Worm (Caenorhabditis elegans) whole organism, midembryonic: ENCODE results near the gene lir-1.

ENCODE experiments used
- T22C8.4 ChIP-seq: fragments of 200-800 bp; sonication (Bioruptor generic); IDR thresholded peaks from 2 replicates; pipeline ENCODE4 v1.3.6; 2022; ENCODE audit warnings: missing genetic modification characterization, missing compliant biosample characterization
- cog-1 ChIP-seq: sonication (generic microtip); optimal IDR thresholded peaks from 2 replicates; lab custom pipeline; 2016; ENCODE audit warnings: missing genetic modification characterization, missing compliant biosample characterization
- flt-1 ChIP-seq: fragments of 200-800 bp; sonication (Bioruptor generic); IDR thresholded peaks from 2 replicates; pipeline ENCODE4 v1.3.6; 2022; ENCODE audit warnings: missing genetic modification characterization, missing compliant biosample characterization
- klf-2 ChIP-seq: fragments of 200-800 bp; sonication (Bioruptor generic); conservative IDR thresholded peaks from 2 replicates; pipeline ENCODE4 v1.3.6; 2022; ENCODE audit warnings: missing genetic modification reagents, missing genetic modification characterization, missing compliant biosample characterization
- med-1 ChIP-seq: sonication (generic microtip); optimal IDR thresholded peaks from 2 replicates; lab custom pipeline; 2017; ENCODE audit warnings: missing genetic modification characterization, mild to moderate bottlenecking, missing compliant biosample characterization, antibody characterized with exemption, missing genetic modification reagents; ENCODE audit not compliant: insufficient read depth
- ref-1 ChIP-seq: fragments of 200-800 bp; sonication (Bioruptor generic); conservative IDR thresholded peaks from 2 replicates; pipeline ENCODE4 v1.3.6; 2022; ENCODE audit warnings: missing genetic modification reagents, missing genetic modification characterization, missing compliant biosample characterization
- tab-1 ChIP-seq: fragments of 200-800 bp; sonication (Bioruptor generic); IDR thresholded peaks from 2 replicates; pipeline ENCODE4 v1.3.6; 2022; ENCODE audit warnings: missing genetic modification characterization, missing compliant biosample characterization
- ztf-23 ChIP-seq: fragments of 200-800 bp; sonication (Bioruptor generic); IDR thresholded peaks from 2 replicates; pipeline ENCODE4 v1.3.6; 2022; ENCODE audit warnings: missing genetic modification reagents, missing genetic modification characterization, missing compliant biosample characterization
- ztf-29 ChIP-seq: fragments of 200-800 bp; sonication (Bioruptor generic); IDR thresholded peaks from 2 replicates; pipeline ENCODE4 v1.3.6; 2022; ENCODE audit warnings: missing genetic modification reagents, missing genetic modification characterization, missing compliant biosample characterization

Gene lir-1

ce11 chrII:7708540-7708939 is 36.7 kb downstream of the lir-1 start, which contains the start of gene B0495.9:
Gene B0495.9 (minus strand): TSS chrII:7708710.
- TF ChIP-seq cog-1 (tag; lab: Kevin White, UChicago) (peak; percentile 76), med-1 (GFP tag; lab: Kevin White, UChicago) (peak; percentile 97), ztf-29 (GFP tag; lab: Robert Waterston, UW) (peak; percentile 79), tab-1 (peak; percentile 91), ref-1 (GFP tag; lab: Robert Waterston, UW) (peak; percentile 58; the same call in 1 of the 2 replicates), flt-1 (GFP tag; lab: Robert Waterston, UW) (peak; percentile 95), klf-2 (GFP tag; lab: Robert Waterston, UW) (peak; percentile 88), T22C8.4 (GFP tag; lab: Robert Waterston, UW) (peak; percentile 77), ztf-23 (GFP tag; lab: Robert Waterston, UW) (peak; percentile 93)

ce11 chrII:7709301-7709754 is 37.5 kb downstream of the lir-1 start, which contains the start of gene sre-1:
Gene sre-1 (plus strand): TSS chrII:7709704.
- TF ChIP-seq cog-1 (tag; lab: Kevin White, UChicago) (no peak), ztf-23 (GFP tag; lab: Robert Waterston, UW) (no peak), tab-1 (no peak), ref-1 (GFP tag; lab: Robert Waterston, UW) (no peak), ztf-29 (GFP tag; lab: Robert Waterston, UW) (no peak), flt-1 (GFP tag; lab: Robert Waterston, UW) (no peak), klf-2 (GFP tag; lab: Robert Waterston, UW) (no peak), med-1 (GFP tag; lab: Kevin White, UChicago) (no peak), T22C8.4 (GFP tag; lab: Robert Waterston, UW) (no peak)

DNA sequence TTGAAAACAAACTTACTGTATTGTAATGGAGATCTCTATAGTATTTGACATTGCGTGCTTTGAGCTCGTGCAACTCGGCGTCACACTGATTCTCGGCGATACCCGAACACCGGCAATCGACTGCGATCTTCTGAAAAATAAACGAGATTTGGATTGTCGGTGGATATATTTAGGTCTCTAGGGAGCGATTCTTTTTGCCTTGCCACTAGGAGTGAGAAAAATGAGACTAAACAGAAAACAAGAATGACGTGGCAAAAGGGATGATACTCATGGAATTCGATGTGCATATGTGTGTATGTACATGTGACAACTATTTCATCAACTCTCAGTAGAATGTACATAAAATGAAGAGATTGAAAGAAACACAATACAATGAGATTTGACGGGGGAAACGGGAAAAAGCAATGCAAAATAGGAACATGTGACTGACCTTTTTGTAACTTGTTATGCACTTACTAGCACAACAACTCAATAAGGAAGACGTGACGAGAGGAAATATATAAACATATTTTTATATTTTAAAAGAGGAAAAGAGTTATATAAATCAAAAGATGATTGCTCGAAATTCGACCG is 42.9 kb downstream of the lir-1 start:
- TF ChIP-seq klf-2 (GFP tag; lab: Robert Waterston, UW): no peak
- TF ChIP-seq tab-1: no peak
- TF ChIP-seq ref-1 (GFP tag; lab: Robert Waterston, UW): no peak
- TF ChIP-seq cog-1 (tag; lab: Kevin White, UChicago): no peak
- TF ChIP-seq flt-1 (GFP tag; lab: Robert Waterston, UW): no peak
- TF ChIP-seq ztf-23 (GFP tag; lab: Robert Waterston, UW): no peak
- TF ChIP-seq T22C8.4 (GFP tag; lab: Robert Waterston, UW): no peak
- TF ChIP-seq ztf-29 (GFP tag; lab: Robert Waterston, UW): no peak
- TF ChIP-seq med-1 (GFP tag; lab: Kevin White, UChicago): no peak

- TF ChIP-seq flt-1 (GFP tag; lab: Robert Waterston, UW) (no peak), ztf-29 (GFP tag; lab: Robert Waterston, UW) (no peak), klf-2 (GFP tag; lab: Robert Waterston, UW) (no peak), med-1 (GFP tag; lab: Kevin White, UChicago) (no peak), tab-1 (no peak), ref-1 (GFP tag; lab: Robert Waterston, UW) (no peak), cog-1 (tag; lab: Kevin White, UChicago) (no peak), T22C8.4 (GFP tag; lab: Robert Waterston, UW) (no peak), ztf-23 (GFP tag; lab: Robert Waterston, UW) (no peak)
Observed at ce11 chrII:7716112-7716511, 44.3 kb downstream of the lir-1 start.

DNA sequence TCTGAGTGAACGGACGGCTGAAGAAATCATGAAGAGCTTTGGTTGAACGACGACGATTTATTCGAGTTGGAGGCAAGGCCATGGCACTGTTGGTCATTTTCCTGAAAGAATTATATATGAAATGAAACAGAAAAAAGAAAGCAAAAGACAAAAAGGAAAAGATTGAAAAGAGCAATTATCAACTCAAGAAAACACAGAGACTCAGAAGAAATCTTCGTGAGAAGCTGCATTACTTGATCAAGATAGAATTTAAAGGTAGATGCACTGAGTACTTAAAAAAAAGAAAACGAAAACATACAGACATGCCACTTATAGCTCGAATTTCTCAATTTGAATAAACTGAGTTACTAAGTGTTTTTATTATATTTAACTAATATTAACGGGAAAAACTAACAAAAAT is 46.7 kb downstream of the lir-1 start, which contains the start of gene cpna-5:
TSS of gene cpna-5 (minus strand) at position 101 of the 400 bp plus-strand sequence.
- TF ChIP-seq cog-1 (tag; lab: Kevin White, UChicago) (no peak), ztf-29 (GFP tag; lab: Robert Waterston, UW) (no peak), ztf-23 (GFP tag; lab: Robert Waterston, UW) (no peak), klf-2 (GFP tag; lab: Robert Waterston, UW) (no peak), ref-1 (GFP tag; lab: Robert Waterston, UW) (no peak), tab-1 (no peak), T22C8.4 (GFP tag; lab: Robert Waterston, UW) (no peak), flt-1 (GFP tag; lab: Robert Waterston, UW) (no peak), med-1 (GFP tag; lab: Kevin White, UChicago) (no peak)

DNA sequence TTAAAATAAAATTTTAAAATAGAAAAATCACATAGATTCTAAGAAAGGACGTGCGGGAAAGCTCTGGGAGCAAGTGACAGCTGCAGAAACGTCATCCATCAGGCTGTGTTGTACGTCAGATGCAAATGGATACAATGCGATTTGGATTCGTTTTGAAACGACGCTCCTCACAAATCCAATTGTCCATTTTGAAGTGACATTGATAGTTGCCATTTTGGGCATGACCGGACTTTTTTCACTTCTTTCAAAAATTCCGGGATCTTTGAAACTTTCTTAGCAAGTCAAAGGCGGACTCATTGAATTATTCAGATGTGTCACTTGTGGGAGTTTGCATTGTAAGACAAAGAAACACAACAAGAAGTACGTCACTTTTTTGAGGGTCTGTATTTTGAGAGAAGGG is 47.2 kb downstream of the lir-1 start:
- TF ChIP-seq ztf-23 (GFP tag; lab: Robert Waterston, UW) (no peak), T22C8.4 (GFP tag; lab: Robert Waterston, UW) (no peak), klf-2 (GFP tag; lab: Robert Waterston, UW) (no peak), ztf-29 (GFP tag; lab: Robert Waterston, UW) (no peak), tab-1 (no peak), med-1 (GFP tag; lab: Kevin White, UChicago) (no peak), flt-1 (GFP tag; lab: Robert Waterston, UW) (no peak), cog-1 (tag; lab: Kevin White, UChicago) (no peak), ref-1 (GFP tag; lab: Robert Waterston, UW) (no peak)

DNA sequence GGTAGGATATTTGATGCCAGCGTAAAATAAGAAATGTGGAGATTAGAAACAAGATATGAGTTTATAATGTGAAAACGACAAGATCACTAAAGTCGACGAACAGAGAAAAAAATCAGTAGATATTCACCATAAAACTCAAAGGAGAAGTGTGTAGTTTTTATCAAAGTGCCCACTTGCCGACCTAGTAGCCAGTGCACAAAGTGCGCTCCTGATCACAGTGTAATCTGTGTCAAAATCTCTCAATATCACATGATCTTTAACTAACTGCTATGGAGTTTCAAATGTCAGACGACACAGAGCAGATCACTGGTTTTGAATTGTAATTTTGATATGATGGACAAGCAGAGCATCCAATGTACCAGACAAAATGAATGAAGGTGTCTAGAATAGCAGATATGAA is 48.7 kb downstream of the lir-1 start:
- TF ChIP-seq T22C8.4 (GFP tag; lab: Robert Waterston, UW) (no peak), med-1 (GFP tag; lab: Kevin White, UChicago) (no peak), tab-1 (no peak), flt-1 (GFP tag; lab: Robert Waterston, UW) (no peak), ztf-23 (GFP tag; lab: Robert Waterston, UW) (no peak), klf-2 (GFP tag; lab: Robert Waterston, UW) (no peak), ref-1 (GFP tag; lab: Robert Waterston, UW) (no peak), cog-1 (tag; lab: Kevin White, UChicago) (no peak), ztf-29 (GFP tag; lab: Robert Waterston, UW) (no peak)

DNA sequence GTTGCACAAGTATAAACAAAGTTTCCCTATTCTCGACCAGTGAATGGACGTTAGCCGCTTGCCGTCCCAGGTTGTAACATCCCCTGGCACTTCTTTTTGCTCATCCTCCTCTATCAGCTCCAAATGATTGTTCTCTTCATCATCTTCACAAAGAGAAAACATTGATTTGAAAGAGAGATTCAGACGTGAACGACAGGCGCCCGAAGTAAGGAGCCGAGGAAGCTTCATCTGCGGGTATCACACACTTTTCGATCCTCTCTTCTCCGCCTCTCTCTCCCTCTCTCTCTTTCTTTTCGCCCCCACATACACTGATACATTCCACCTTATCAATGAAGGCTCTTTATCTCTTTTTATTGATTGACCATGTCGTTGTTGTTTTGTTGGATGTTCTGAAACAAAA is 51.0 kb downstream of the lir-1 start:
- TF ChIP-seq med-1 (GFP tag; lab: Kevin White, UChicago) (no peak), ref-1 (GFP tag; lab: Robert Waterston, UW) (no peak), tab-1 (no peak), flt-1 (GFP tag; lab: Robert Waterston, UW) (no peak), T22C8.4 (GFP tag; lab: Robert Waterston, UW) (no peak), klf-2 (GFP tag; lab: Robert Waterston, UW) (no peak), ztf-23 (GFP tag; lab: Robert Waterston, UW) (no peak), cog-1 (tag; lab: Kevin White, UChicago) (no peak), ztf-29 (GFP tag; lab: Robert Waterston, UW) (no peak)
